Worm (Caenorhabditis elegans) whole organism, L2 larva: ENCODE results near the gene hap-1.
A peak's percentile ranks its signal among the peaks of the same experiment; 100 is the strongest.

ENCODE experiments used
- C34F6.9 ChIP-seq: fragments of 150-350 bp; optimal IDR thresholded peaks from 2 replicates; lab custom pipeline; 2014; ENCODE audit warnings: missing biosample characterization, missing genetic modification characterization
- F13H6.1 ChIP-seq: sonication (generic microtip); optimal IDR thresholded peaks from 2 replicates; lab custom pipeline; 2016; ENCODE audit warnings: missing genetic modification characterization, missing compliant biosample characterization
- R02D3.7 ChIP-seq: fragments of 150-350 bp; optimal IDR thresholded peaks from 2 replicates; lab custom pipeline; 2014; ENCODE audit warnings: missing biosample characterization, missing genetic modification characterization
- Y55F3AM.14 ChIP-seq: fragments of 200-800 bp; sonication (Bioruptor generic); optimal IDR thresholded peaks from 2 replicates; lab custom pipeline; 2018; ENCODE audit warnings: mild to moderate bottlenecking, missing genetic modification characterization, missing compliant biosample characterization
- ZK546.5 ChIP-seq: sonication (generic microtip); optimal IDR thresholded peaks from 2 replicates; lab custom pipeline; 2017; ENCODE audit warnings: missing biosample characterization, missing genetic modification characterization
- aly-2 ChIP-seq: fragments of 150-350 bp; optimal IDR thresholded peaks from 2 replicates; lab custom pipeline; 2014; ENCODE audit warnings: missing biosample characterization, missing genetic modification characterization
- blmp-1 ChIP-seq: sonication (generic microtip); optimal IDR thresholded peaks from 2 replicates; lab custom pipeline; 2017; ENCODE audit warnings: missing genetic modification characterization, mild to moderate bottlenecking, missing compliant biosample characterization, antibody characterized with exemption, moderate library complexity; ENCODE audit not compliant: insufficient read depth
- ceh-16 ChIP-seq: fragments of 150-350 bp; optimal IDR thresholded peaks from 2 replicates; lab custom pipeline; 2014; ENCODE audit warnings: missing biosample characterization, missing genetic modification characterization
- crh-2 ChIP-seq: sonication (generic microtip); optimal IDR thresholded peaks from 2 replicates; lab custom pipeline; 2017; ENCODE audit warnings: missing biosample characterization, missing genetic modification characterization
- dmd-4 ChIP-seq: sonication (generic microtip); optimal IDR thresholded peaks from 2 replicates; lab custom pipeline; 2017; ENCODE audit warnings: missing biosample characterization, missing genetic modification characterization
- egl-27 ChIP-seq: sonication (generic microtip); optimal IDR thresholded peaks from 3 replicates; lab custom pipeline; 2017; ENCODE audit warnings: missing biosample characterization, missing genetic modification reagents, missing genetic modification characterization
- elt-1 ChIP-seq: fragments of 150-350 bp; optimal IDR thresholded peaks from 2 replicates; lab custom pipeline; 2014; ENCODE audit warnings: missing biosample characterization, missing genetic modification characterization
- elt-3 ChIP-seq: sonication (generic microtip); optimal IDR thresholded peaks from 2 replicates; lab custom pipeline; 2017; ENCODE audit warnings: missing biosample characterization, missing genetic modification characterization
- gmeb-1 ChIP-seq: fragments of 150-350 bp; optimal IDR thresholded peaks from 2 replicates; lab custom pipeline; 2014; ENCODE audit warnings: missing biosample characterization, missing genetic modification characterization
- lin-11 ChIP-seq: fragments of 150-350 bp; sonication (generic microtip); optimal IDR thresholded peaks from 2 replicates; lab custom pipeline; 2014; ENCODE audit warnings: missing biosample characterization, missing genetic modification characterization, inconsistent platforms, mixed read lengths
- lsy-2 ChIP-seq, 2 experiments: fragments of 150-350 bp in 1 of 2; sonication (generic microtip) in 1 of 2; optimal IDR thresholded peaks; 2 replicates each; lab custom pipeline; 2014 to 2017; ENCODE audit warnings: missing biosample characterization in 2 of 2, missing genetic modification characterization in 2 of 2
- mbf-1 ChIP-seq: sonication (generic microtip); optimal IDR thresholded peaks from 2 replicates; lab custom pipeline; 2017; ENCODE audit warnings: missing biosample characterization, missing genetic modification characterization
- mdl-1 ChIP-seq, 2 experiments: fragments of 150-350 bp in 1 of 2; sonication (generic microtip) in 1 of 2; optimal IDR thresholded peaks; 2 replicates each; lab custom pipeline; 2017; ENCODE audit warnings: missing biosample characterization in 2 of 2, missing genetic modification characterization in 2 of 2
- nhr-10 ChIP-seq: sonication (generic microtip); optimal IDR thresholded peaks from 2 replicates; lab custom pipeline; 2017; ENCODE audit warnings: missing biosample characterization, missing genetic modification characterization
- nhr-11 ChIP-seq: fragments of 150-350 bp; optimal IDR thresholded peaks from 2 replicates; lab custom pipeline; 2014; ENCODE audit warnings: missing biosample characterization, missing genetic modification characterization
- nhr-129 ChIP-seq: fragments of 150-350 bp; optimal IDR thresholded peaks from 2 replicates; lab custom pipeline; 2014; ENCODE audit warnings: missing biosample characterization, missing genetic modification characterization
- nhr-21 ChIP-seq: fragments of 150-350 bp; optimal IDR thresholded peaks from 2 replicates; lab custom pipeline; 2014; ENCODE audit warnings: missing biosample characterization, missing genetic modification characterization
- nhr-23 ChIP-seq: fragments of 150-350 bp; optimal IDR thresholded peaks from 2 replicates; lab custom pipeline; 2014; ENCODE audit warnings: missing biosample characterization, missing genetic modification reagents, missing genetic modification characterization
- nhr-237 ChIP-seq: fragments of 150-350 bp; optimal IDR thresholded peaks from 2 replicates; lab custom pipeline; 2014; ENCODE audit warnings: missing biosample characterization, missing genetic modification characterization
- nhr-25 ChIP-seq: fragments of 150-350 bp; sonication (generic microtip); optimal IDR thresholded peaks from 3 replicates; lab custom pipeline; 2014; ENCODE audit warnings: missing biosample characterization, missing genetic modification characterization
- nhr-6 ChIP-seq: fragments of 150-350 bp; optimal IDR thresholded peaks from 2 replicates; lab custom pipeline; 2014; ENCODE audit warnings: missing biosample characterization, missing genetic modification characterization
- peb-1 ChIP-seq: fragments of 150-350 bp; optimal IDR thresholded peaks from 2 replicates; lab custom pipeline; 2014; ENCODE audit warnings: missing biosample characterization, missing genetic modification characterization
- sem-4 ChIP-seq: fragments of 150-350 bp; optimal IDR thresholded peaks from 2 replicates; lab custom pipeline; 2014; ENCODE audit warnings: missing biosample characterization, missing genetic modification reagents, missing genetic modification characterization
- skn-1 ChIP-seq: sonication (generic microtip); optimal IDR thresholded peaks from 2 replicates; lab custom pipeline; 2017; ENCODE audit warnings: missing biosample characterization, missing genetic modification characterization
- sma-3 ChIP-seq: sonication (generic microtip); optimal IDR thresholded peaks from 2 replicates; lab custom pipeline; 2016; ENCODE audit warnings: missing genetic modification reagents, missing genetic modification characterization, missing compliant biosample characterization
- sma-9 ChIP-seq, 2 experiments: fragments of 150-350 bp in 1 of 2; sonication (generic microtip) in 1 of 2; optimal IDR thresholded peaks; 2 replicates each; lab custom pipeline; 2014 to 2016; ENCODE audit warnings: missing genetic modification characterization in 2 of 2, mild to moderate bottlenecking in 1 of 2, missing biosample characterization in 1 of 2, missing compliant biosample characterization in 1 of 2, missing genetic modification reagents in 1 of 2, moderate library complexity in 1 of 2
- snpc-4 ChIP-seq: fragments of 150-350 bp; optimal IDR thresholded peaks from 2 replicates; lab custom pipeline; 2014; ENCODE audit warnings: missing biosample characterization, missing genetic modification characterization
- unc-55 ChIP-seq: fragments of 150-350 bp; sonication (generic microtip); optimal IDR thresholded peaks from 3 replicates; lab custom pipeline; 2014; ENCODE audit warnings: missing biosample characterization, missing genetic modification reagents, missing genetic modification characterization
- unc-62 ChIP-seq: fragments of 150-350 bp; optimal IDR thresholded peaks from 2 replicates; lab custom pipeline; 2014; ENCODE audit warnings: missing biosample characterization, missing genetic modification reagents, missing genetic modification characterization
- zag-1 ChIP-seq: fragments of 150-350 bp; optimal IDR thresholded peaks from 2 replicates; lab custom pipeline; 2014; ENCODE audit warnings: missing biosample characterization, missing genetic modification characterization
- ztf-1 ChIP-seq: fragments of 200-800 bp; sonication (Bioruptor generic); conservative IDR thresholded peaks from 2 replicates; pipeline ENCODE4 v1.3.6; 2022; ENCODE audit warnings: missing genetic modification characterization, missing compliant biosample characterization
- ztf-4 ChIP-seq: fragments of 150-350 bp; optimal IDR thresholded peaks from 2 replicates; lab custom pipeline; 2014; ENCODE audit warnings: missing biosample characterization, missing genetic modification characterization

The hap-1 gene

ce11 chrIII:5280228-5280627 lies 16.5 kb downstream of the hap-1 start:
- TF ChIP-seq crh-2 (tag; lab: Kevin White, UChicago) (peak; percentile 17), blmp-1 (no peak), sma-9 (GFP tag; optimal IDR thresholded peaks at IDR 0.05; lab: Kevin White, UChicago) (peak; percentile 14), sma-9 (tag; optimal IDR thresholded peaks at IDR 0.05; lab: Kevin White, UChicago) (no peak), skn-1 (tag; lab: Kevin White, UChicago) (no peak), sem-4 (tag; lab: Kevin White, UChicago) (no peak), unc-55 (GFP tag; lab: Kevin White, UChicago) (peak; percentile 14), mbf-1 (no peak), lsy-2 (tag; optimal IDR thresholded peaks at IDR 0.05; lab: Kevin White, UChicago) (peak in 1 of 2 experiments; percentile 46), nhr-129 (peak; percentile 43), C34F6.9 (tag; lab: Kevin White, UChicago) (peak; percentile 31), nhr-6 (no peak), egl-27 (tag; lab: Kevin White, UChicago) (peak; percentile 34)

- TF ChIP-seq elt-3 (tag; lab: Kevin White, UChicago), result no peak
- TF ChIP-seq dmd-4 (tag; lab: Kevin White, UChicago), result no peak
- no peak for TF ChIP-seq unc-62
- TF ChIP-seq F13H6.1 (tag; lab: Kevin White, UChicago), result no peak
- no peak for TF ChIP-seq Y55F3AM.14 (GFP tag; lab: Kevin White, UChicago)
- no peak for TF ChIP-seq nhr-21 (tag; lab: Kevin White, UChicago)
Measured at ce11 chrIII:5285484-5285883, 21.7 kb downstream of the hap-1 start.

ce11 chrIII:5286205-5286604 lies 22.5 kb downstream of the hap-1 start, which contains the start of gene ZC395.11:
Gene ZC395.11 (minus strand): TSS chrIII:5286305.
- TF ChIP-seq snpc-4, result no peak
- TF ChIP-seq nhr-25 (tag; lab: Kevin White, UChicago), result no peak
- no peak for TF ChIP-seq ztf-4 (tag; lab: Kevin White, UChicago)
- TF ChIP-seq sma-9 (GFP tag; optimal IDR thresholded peaks at IDR 0.05; lab: Kevin White, UChicago), result no peak
- TF ChIP-seq sma-9 (tag; optimal IDR thresholded peaks at IDR 0.05; lab: Kevin White, UChicago), result no peak
- no peak for TF ChIP-seq dmd-4 (tag; lab: Kevin White, UChicago)
- no peak for TF ChIP-seq lin-11 (tag; lab: Kevin White, UChicago)
- TF ChIP-seq unc-55 (GFP tag; lab: Kevin White, UChicago), result no peak
- TF ChIP-seq zag-1 (tag; lab: Kevin White, UChicago), result no peak
- TF ChIP-seq elt-1 (tag; lab: Kevin White, UChicago), result no peak
- TF ChIP-seq R02D3.7 (tag; lab: Kevin White, UChicago), result no peak
- TF ChIP-seq nhr-11 (tag; lab: Kevin White, UChicago), result no peak
- TF ChIP-seq F13H6.1 (tag; lab: Kevin White, UChicago), result no peak
- TF ChIP-seq ceh-16 (tag; lab: Kevin White, UChicago), result no peak
- no peak for TF ChIP-seq gmeb-1
- no peak for TF ChIP-seq mdl-1 (tag; optimal IDR thresholded peaks at IDR 0.05; lab: Kevin White, UChicago)
- TF ChIP-seq elt-3 (tag; lab: Kevin White, UChicago), result no peak
- no peak for TF ChIP-seq nhr-129
- TF ChIP-seq unc-62, result no peak
- TF ChIP-seq nhr-237 (tag; lab: Kevin White, UChicago), result no peak

ce11 chrIII:5287877-5288276 lies 24.1 kb downstream of the hap-1 start, which contains the start of gene T15B12.1:
Gene T15B12.1 (plus strand): TSS chrIII:5288177.
- no peak for TF ChIP-seq ZK546.5 (tag; lab: Kevin White, UChicago)
- no peak for TF ChIP-seq aly-2 (tag; lab: Kevin White, UChicago)
- TF ChIP-seq nhr-23 (tag; lab: Kevin White, UChicago), result no peak
- no peak for TF ChIP-seq ceh-16 (tag; lab: Kevin White, UChicago)
- no peak for TF ChIP-seq crh-2 (tag; lab: Kevin White, UChicago)
- TF ChIP-seq skn-1 (tag; lab: Kevin White, UChicago), result no peak
- TF ChIP-seq ztf-1 (GFP tag; lab: Robert Waterston, UW), result no peak

DNA sequence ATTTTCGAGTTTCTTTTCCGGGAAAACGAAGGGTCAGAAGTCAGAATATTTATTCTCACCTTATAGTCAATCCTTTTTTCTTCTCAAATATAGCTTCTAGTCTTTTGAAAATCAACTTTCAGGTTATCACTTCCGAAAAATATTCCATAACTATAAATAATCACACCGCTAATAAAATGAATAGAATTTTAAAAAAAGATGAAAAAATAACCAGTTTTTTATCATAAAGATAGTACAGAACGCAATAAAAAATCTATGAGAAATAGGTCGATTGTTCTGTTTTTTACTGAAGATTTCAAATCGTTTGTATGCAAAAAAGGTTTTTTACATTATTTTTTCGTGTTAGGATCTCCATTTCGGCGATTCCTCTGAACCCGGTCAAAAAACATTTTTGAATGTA lies 26.5 kb downstream of the hap-1 start:
- TF ChIP-seq nhr-237 (tag; lab: Kevin White, UChicago), result no peak
- no peak for TF ChIP-seq nhr-129
- no peak for TF ChIP-seq peb-1 (tag; lab: Kevin White, UChicago)
- no peak for TF ChIP-seq nhr-10 (tag; lab: Kevin White, UChicago)
- TF ChIP-seq skn-1 (tag; lab: Kevin White, UChicago), result no peak
- TF ChIP-seq sma-3 (GFP tag; lab: Kevin White, UChicago), result no peak
